Worm (Caenorhabditis elegans): ENCODE measurements around the gene inf-1.

DNA sequence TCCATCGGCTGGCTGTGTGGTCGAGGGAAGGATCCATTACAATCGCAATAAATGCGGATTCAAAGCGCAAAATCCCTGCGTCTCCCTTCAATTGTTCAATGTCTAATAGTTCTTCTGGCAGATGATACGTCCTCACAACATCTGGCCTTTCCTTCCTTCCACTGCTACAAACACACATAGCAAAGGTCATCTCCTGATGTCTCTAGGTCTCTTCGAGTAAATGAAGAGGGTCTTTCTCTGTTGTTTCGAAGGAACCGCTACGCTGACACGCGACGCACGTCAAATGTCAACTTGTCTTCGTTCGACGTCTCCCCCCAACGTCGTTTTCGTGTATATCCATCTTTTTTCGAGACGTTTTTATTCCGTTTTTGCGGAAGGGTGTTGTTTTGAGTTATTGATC, 48.9 kb downstream of the inf-1 start:
- TF ChIP-seq ref-1 (GFP tag; conservative IDR thresholded peaks at IDR 0.05) (no peak), ztf-29 (GFP tag; IDR thresholded peaks at IDR 0.05) (no peak)

All from whole organism, midembryonic.